Fruit fly (Drosophila melanogaster) whole organism, embryonic: ENCODE data around the gene CG4456.
A peak's percentile ranks its signal among the peaks of the same experiment; 100 is the strongest.

Experiments
- CG14667 ChIP-seq: fragments of 200-800 bp; sonication (Bioruptor generic); IDR thresholded peaks from 2 replicates; pipeline ENCODE4 v1.3.6; 2022; ENCODE audit warnings: missing biosample characterization, missing genetic modification characterization
- CG16863 ChIP-seq: fragments of 200-800 bp; sonication (Bioruptor generic); optimal IDR thresholded peaks from 3 replicates; lab custom pipeline; 2016; ENCODE audit warnings: missing biosample characterization, missing genetic modification characterization
- CG7271 ChIP-seq: fragments of 200-800 bp; sonication (Bioruptor generic); optimal IDR thresholded peaks from 2 replicates; lab custom pipeline; 2018; ENCODE audit warnings: missing biosample characterization, mild to moderate bottlenecking, missing genetic modification characterization, moderate library complexity
- CG7786 ChIP-seq: fragments of 200-800 bp; sonication (Bioruptor generic); optimal IDR thresholded peaks from 2 replicates; lab custom pipeline; 2016; ENCODE audit warnings: missing biosample characterization, missing genetic modification characterization
- Med ChIP-seq: fragments of 200-800 bp; sonication (Bioruptor generic); peaks from one replicate; lab custom pipeline; 2016; ENCODE audit warnings: missing biosample characterization, missing genetic modification characterization, mild to moderate bottlenecking, inconsistent platforms, moderate library complexity
- pita ChIP-seq: fragments of 200-800 bp; sonication (Bioruptor generic); optimal IDR thresholded peaks from 2 replicates; lab custom pipeline; 2017; ENCODE audit warnings: missing biosample characterization, mild to moderate bottlenecking, missing genetic modification characterization
- sr ChIP-seq: fragments of 200-800 bp; sonication (Bioruptor generic); IDR thresholded peaks from 3 replicates; pipeline ENCODE4 v1.3.6; 2022; ENCODE audit warnings: missing biosample characterization, missing genetic modification characterization

DNA sequence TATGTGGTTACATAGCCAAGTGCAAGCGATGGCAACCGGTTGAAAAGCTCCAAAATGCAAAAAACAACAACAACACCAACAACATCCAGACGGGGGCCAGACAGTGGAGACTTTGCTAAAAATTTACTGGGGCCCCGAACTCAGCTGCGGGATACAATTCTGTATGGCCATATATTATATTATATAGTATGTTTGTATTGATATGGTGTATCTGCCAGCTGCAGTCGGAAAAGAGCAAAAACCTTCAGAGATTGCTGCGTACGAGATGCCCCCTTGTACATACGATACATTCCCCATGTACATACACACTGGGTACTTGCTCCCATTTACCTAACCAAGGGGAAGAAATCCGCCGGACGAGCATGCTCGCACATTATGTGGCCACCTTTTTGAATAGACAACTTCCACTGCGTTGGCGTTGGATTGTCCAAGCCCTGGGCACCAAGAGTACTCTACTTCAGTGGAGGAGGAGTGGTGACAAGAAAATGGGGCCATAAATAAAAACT lies 7.9 kb downstream of the CG4456 start:
- TF ChIP-seq CG16863, result no peak
- no peak for TF ChIP-seq CG7271 (tag; lab: Kevin White, UChicago)
- TF ChIP-seq pita (GFP tag; lab: Kevin White, UChicago), result no peak
- no peak for TF ChIP-seq CG7786 (GFP tag; lab: Kevin White, UChicago)
- TF ChIP-seq CG14667 (GFP tag; lab: Robert Waterston, UW), result no peak
- no peak for TF ChIP-seq sr (GFP tag; lab: Robert Waterston, UW)
- TF ChIP-seq Med, result peak; percentile 30
